Worm (Caenorhabditis elegans) whole organism, young adult: Measurements from ENCODE around the gene nhr-172.

Experiments
- ama-1 ChIP-seq, 3 experiments: fragments of 150-350 bp in 1 of 3; sonication (generic microtip) in 2 of 3; optimal IDR thresholded peaks; 2 replicates each; lab custom pipeline; 2014 to 2018; ENCODE audit warnings: missing biosample characterization in 2 of 3, missing genetic modification characterization in 2 of 3, missing genetic modification reagents in 2 of 3
- chd-7 ChIP-seq: sonication (generic microtip); optimal IDR thresholded peaks from 2 replicates; lab custom pipeline; 2016; ENCODE audit warnings: mild to moderate bottlenecking, missing genetic modification characterization, moderate library complexity, missing compliant biosample characterization
- dpl-1 ChIP-seq: fragments of 150-350 bp; optimal IDR thresholded peaks from 2 replicates; lab custom pipeline; 2014; ENCODE audit warnings: missing biosample characterization, missing genetic modification reagents, missing genetic modification characterization
- lin-26 ChIP-seq: fragments of 200-800 bp; sonication (Bioruptor generic); IDR thresholded peaks from 2 replicates; pipeline ENCODE4 v1.3.6; 2022; ENCODE audit warnings: missing genetic modification reagents, missing genetic modification characterization, missing compliant biosample characterization
- mes-4 ChIP-seq: sonication (generic microtip); optimal IDR thresholded peaks from 2 replicates; lab custom pipeline; 2016; ENCODE audit warnings: missing genotype, missing genetic modification characterization, missing compliant biosample characterization
- unc-130 ChIP-seq: sonication (generic microtip); optimal IDR thresholded peaks from 2 replicates; lab custom pipeline; 2016; ENCODE audit warnings: missing genetic modification reagents, missing genetic modification characterization, missing compliant biosample characterization

- TF ChIP-seq ama-1 (optimal IDR thresholded peaks at IDR 0.05; lab: Kevin White, UChicago) (no peak), ama-1 (GFP tag; optimal IDR thresholded peaks at IDR 0.05; lab: Kevin White, UChicago) (no peak), dpl-1 (GFP tag; lab: Kevin White, UChicago) (no peak), chd-7 (tag; lab: Kevin White, UChicago) (no peak), mes-4 (no peak), lin-26 (GFP tag; lab: Robert Waterston, UW) (no peak), unc-130 (GFP tag; lab: Kevin White, UChicago) (no peak)
Measured at ce11 chrV:7508566-7509044, at the start of gene nhr-172, which contains the start of gene str-31.
